Worm (Caenorhabditis elegans) whole organism, L3 larva: ENCODE data around the gene B0416.10.

ENCODE experiments used
- ama-1 ChIP-seq: fragments of 150-350 bp; optimal IDR thresholded peaks from 2 replicates; lab custom pipeline; 2018
- elt-2 ChIP-seq: sonication (generic microtip); optimal IDR thresholded peaks from 2 replicates; lab custom pipeline; 2016; ENCODE audit warnings: missing genetic modification reagents, mild to moderate bottlenecking, missing genetic modification characterization, missing compliant biosample characterization
- nhr-23 ChIP-seq: fragments of 150-350 bp; optimal IDR thresholded peaks from 2 replicates; lab custom pipeline; 2014; ENCODE audit warnings: missing biosample characterization, missing genetic modification reagents, missing genetic modification characterization
- nhr-77 ChIP-seq: fragments of 150-350 bp; optimal IDR thresholded peaks from 2 replicates; lab custom pipeline; 2014; ENCODE audit warnings: missing biosample characterization, missing genetic modification characterization
- skn-1 ChIP-seq: fragments of 150-350 bp; optimal IDR thresholded peaks from 2 replicates; lab custom pipeline; 2014; ENCODE audit warnings: missing biosample characterization, missing genetic modification characterization
- unc-62 ChIP-seq: fragments of 150-350 bp; sonication (generic microtip); optimal IDR thresholded peaks from 4 replicates; lab custom pipeline; 2014; ENCODE audit warnings: missing biosample characterization, missing genetic modification reagents, missing genetic modification characterization
- ztf-11 ChIP-seq: fragments of 150-350 bp; optimal IDR thresholded peaks from 2 replicates; lab custom pipeline; 2014; ENCODE audit warnings: missing biosample characterization, missing genetic modification characterization

DNA sequence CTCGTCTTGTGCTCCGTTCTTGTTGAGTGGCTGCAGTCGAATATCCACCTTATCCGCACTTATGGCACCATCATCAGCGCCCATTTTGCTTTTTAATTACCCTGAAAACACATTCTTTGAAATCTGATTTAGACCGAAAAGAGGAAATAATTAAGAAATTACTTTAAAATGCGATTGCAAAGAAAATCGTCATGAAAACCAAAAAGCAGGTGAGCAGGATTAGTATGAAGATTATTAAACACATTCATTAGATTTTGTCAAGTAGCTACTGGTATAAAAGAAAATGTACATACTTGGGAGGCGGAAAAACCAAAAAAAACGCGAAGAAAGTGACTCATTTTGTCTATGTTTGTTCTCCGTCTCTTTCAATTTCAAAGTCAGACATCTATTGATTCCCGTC, 3.7 kb downstream of the B0416.10 start, which contains the start of gene B0416.5:
- TF ChIP-seq skn-1 (tag; lab: Kevin White, UChicago), result no peak
- no peak for TF ChIP-seq ztf-11 (tag; lab: Kevin White, UChicago)
- no peak for TF ChIP-seq elt-2 (tag; lab: Kevin White, UChicago)
- no peak for TF ChIP-seq unc-62
- TF ChIP-seq nhr-23, result no peak
- no peak for TF ChIP-seq ama-1
- no peak for TF ChIP-seq nhr-77 (tag; lab: Kevin White, UChicago)
